Fruit fly (Drosophila melanogaster) whole organism, prepupa: Measurements from ENCODE around the gene CG4829.

Experiments used
- CG10631 ChIP-seq: fragments of 200-800 bp; sonication (Bioruptor generic); optimal IDR thresholded peaks from 2 replicates; lab custom pipeline; 2016; ENCODE audit warnings: missing biosample characterization, missing genetic modification characterization
- CG10669 ChIP-seq: fragments of 200-800 bp; sonication (Bioruptor generic); optimal IDR thresholded peaks from 3 replicates; lab custom pipeline; 2018; ENCODE audit warnings: missing biosample characterization, mild to moderate bottlenecking, missing genetic modification characterization, moderate library complexity
- CG11294 ChIP-seq: fragments of 200-800 bp; sonication (Bioruptor generic); IDR thresholded peaks from 2 replicates; pipeline ENCODE4 v1.3.6; 2022; ENCODE audit warnings: missing biosample characterization, missing genetic modification characterization
- CG11762 ChIP-seq: fragments of 200-800 bp; sonication (Bioruptor generic); optimal IDR thresholded peaks from 3 replicates; lab custom pipeline; 2016; ENCODE audit warnings: missing biosample characterization, missing genetic modification characterization; ENCODE audit not compliant: insufficient read depth
- CG15336 ChIP-seq: fragments of 200-800 bp; sonication (Bioruptor generic); IDR thresholded peaks from 2 replicates; pipeline ENCODE4 v1.3.6; 2022; ENCODE audit warnings: missing biosample characterization, missing genetic modification characterization
- CG3032 ChIP-seq: fragments of 200-800 bp; optimal IDR thresholded peaks from 2 replicates; lab custom pipeline; 2019; ENCODE audit warnings: missing biosample characterization, mild to moderate bottlenecking, missing genetic modification characterization, moderate library complexity
- CG31627 ChIP-seq: fragments of 200-800 bp; sonication (Bioruptor generic); optimal IDR thresholded peaks from 3 replicates; lab custom pipeline; 2016; ENCODE audit warnings: missing biosample characterization, missing genetic modification characterization
- CG32006 ChIP-seq: fragments of 200-800 bp; sonication (Bioruptor generic); optimal IDR thresholded peaks from 3 replicates; lab custom pipeline; 2017; ENCODE audit warnings: missing biosample characterization, mild to moderate bottlenecking, missing genetic modification characterization
- CG34406 ChIP-seq: fragments of 200-800 bp; sonication (Bioruptor generic); optimal IDR thresholded peaks from 3 replicates; lab custom pipeline; 2016; ENCODE audit warnings: missing biosample characterization, missing genetic modification characterization
- CG3919 ChIP-seq: fragments of 200-800 bp; sonication (Bioruptor generic); optimal IDR thresholded peaks from 3 replicates; lab custom pipeline; 2016; ENCODE audit warnings: missing biosample characterization, missing genetic modification characterization
- CG4318 ChIP-seq: fragments of 200-800 bp; sonication (Bioruptor generic); optimal IDR thresholded peaks from 3 replicates; lab custom pipeline; 2017; ENCODE audit warnings: missing biosample characterization, mild to moderate bottlenecking, missing genetic modification characterization
- CG6163 ChIP-seq: fragments of 200-800 bp; sonication (Bioruptor generic); IDR thresholded peaks from 3 replicates; pipeline ENCODE4 v1.3.6; 2022; ENCODE audit warnings: missing biosample characterization, missing genetic modification characterization
- CG6808 ChIP-seq: fragments of 200-800 bp; sonication (Bioruptor generic); optimal IDR thresholded peaks from 3 replicates; lab custom pipeline; 2017; ENCODE audit warnings: missing biosample characterization, missing genetic modification characterization, mild to moderate bottlenecking, moderate library complexity, missing genetic modification reagents
- CG6854 ChIP-seq: fragments of 200-800 bp; sonication (Bioruptor generic); optimal IDR thresholded peaks from 2 replicates; lab custom pipeline; 2017; ENCODE audit warnings: missing biosample characterization, mild to moderate bottlenecking, missing genetic modification characterization
- CG7368 ChIP-seq: fragments of 200-800 bp; sonication (Bioruptor generic); optimal IDR thresholded peaks from 3 replicates; lab custom pipeline; 2016; ENCODE audit warnings: missing biosample characterization, missing genetic modification characterization
- CG8319 ChIP-seq: fragments of 200-800 bp; sonication (Bioruptor generic); optimal IDR thresholded peaks from 3 replicates; lab custom pipeline; 2016; ENCODE audit warnings: missing biosample characterization, missing genetic modification characterization
- CG9139 ChIP-seq: fragments of 200-800 bp; sonication (Bioruptor generic); optimal IDR thresholded peaks from 3 replicates; lab custom pipeline; 2017; ENCODE audit warnings: missing biosample characterization, mild to moderate bottlenecking, missing genetic modification characterization
- Eip75B ChIP-seq: fragments of 200-800 bp; sonication (Bioruptor generic); optimal IDR thresholded peaks from 3 replicates; lab custom pipeline; 2016; ENCODE audit warnings: missing biosample characterization, missing genetic modification characterization
- Eip78C ChIP-seq: fragments of 200-800 bp; sonication (Bioruptor generic); peaks from one replicate; lab custom pipeline; 2016; ENCODE audit warnings: missing biosample characterization, missing genetic modification characterization
- Eip93F ChIP-seq: fragments of 200-800 bp; sonication (Bioruptor generic); optimal IDR thresholded peaks from 2 replicates; lab custom pipeline; 2016; ENCODE audit warnings: missing biosample characterization, mild to moderate bottlenecking, missing genetic modification characterization
- Ets96B ChIP-seq: fragments of 200-800 bp; optimal IDR thresholded peaks from 2 replicates; lab custom pipeline; 2019; ENCODE audit warnings: missing biosample characterization, mild to moderate bottlenecking, missing genetic modification characterization, moderate library complexity
- Hr39 ChIP-seq: fragments of 200-800 bp; sonication (Bioruptor generic); optimal IDR thresholded peaks from 2 replicates; lab custom pipeline; 2016; ENCODE audit warnings: missing biosample characterization, missing genetic modification characterization
- Hr4 ChIP-seq: fragments of 200-800 bp; sonication (Bioruptor generic); optimal IDR thresholded peaks from 3 replicates; lab custom pipeline; 2016; ENCODE audit warnings: missing biosample characterization, missing genetic modification characterization
- OdsH ChIP-seq: fragments of 200-800 bp; sonication (Bioruptor generic); optimal IDR thresholded peaks from 3 replicates; lab custom pipeline; 2016; ENCODE audit warnings: missing biosample characterization, missing genetic modification characterization
- Smox ChIP-seq: fragments of 200-800 bp; sonication (Bioruptor generic); optimal IDR thresholded peaks from 3 replicates; lab custom pipeline; 2016; ENCODE audit warnings: missing biosample characterization, missing genetic modification characterization
- Sox102F ChIP-seq: fragments of 200-800 bp; sonication (Bioruptor generic); optimal IDR thresholded peaks from 2 replicates; lab custom pipeline; 2016; ENCODE audit warnings: missing biosample characterization, mild to moderate bottlenecking, missing genetic modification characterization
- Sox14 ChIP-seq: fragments of 200-800 bp; sonication (Bioruptor generic); optimal IDR thresholded peaks from 3 replicates; lab custom pipeline; 2016; ENCODE audit warnings: missing biosample characterization, missing genetic modification characterization
- achi ChIP-seq: fragments of 200-800 bp; sonication (Bioruptor generic); optimal IDR thresholded peaks from 3 replicates; lab custom pipeline; 2016; ENCODE audit warnings: missing biosample characterization, missing genetic modification characterization
- acj6 ChIP-seq: fragments of 200-800 bp; sonication (Bioruptor generic); optimal IDR thresholded peaks from 3 replicates; lab custom pipeline; 2016; ENCODE audit warnings: missing biosample characterization, missing genetic modification characterization
- dac ChIP-seq: fragments of 200-800 bp; sonication (Bioruptor generic); optimal IDR thresholded peaks from 2 replicates; lab custom pipeline; 2017; ENCODE audit warnings: missing biosample characterization, mild to moderate bottlenecking, missing genetic modification characterization
- dsx ChIP-seq: fragments of 200-800 bp; optimal IDR thresholded peaks from 3 replicates; lab custom pipeline; 2019; ENCODE audit warnings: missing biosample characterization, mild to moderate bottlenecking, missing genetic modification characterization, moderate library complexity; ENCODE audit not compliant: poor library complexity, severe bottlenecking
- eg ChIP-seq: fragments of 200-800 bp; sonication (Bioruptor generic); IDR thresholded peaks from 3 replicates; pipeline ENCODE4 v1.3.6; 2022; ENCODE audit warnings: missing biosample characterization, missing genetic modification characterization
- esn ChIP-seq: fragments of 200-800 bp; sonication (Bioruptor generic); optimal IDR thresholded peaks from 2 replicates; lab custom pipeline; 2016; ENCODE audit warnings: missing biosample characterization, mild to moderate bottlenecking, missing genetic modification characterization, moderate library complexity
- fd59A ChIP-seq: fragments of 200-800 bp; sonication (Bioruptor generic); optimal IDR thresholded peaks from 2 replicates; lab custom pipeline; 2017; ENCODE audit warnings: missing biosample characterization, mild to moderate bottlenecking, missing genetic modification characterization, missing genetic modification reagents
- fkh ChIP-seq: fragments of 200-800 bp; sonication (Bioruptor generic); optimal IDR thresholded peaks from 3 replicates; lab custom pipeline; 2017; ENCODE audit warnings: missing biosample characterization, mild to moderate bottlenecking, missing genetic modification characterization, moderate library complexity
- lz ChIP-seq: fragments of 200-800 bp; sonication (Bioruptor generic); optimal IDR thresholded peaks from 3 replicates; lab custom pipeline; 2016; ENCODE audit warnings: missing biosample characterization, missing genetic modification characterization
- net ChIP-seq: fragments of 200-800 bp; sonication (Bioruptor generic); optimal IDR thresholded peaks from 3 replicates; lab custom pipeline; 2016; ENCODE audit warnings: missing biosample characterization, missing genetic modification characterization
- salr ChIP-seq, 2 experiments: fragments of 200-800 bp; sonication (Bioruptor generic); optimal IDR thresholded peaks; 3 replicates each; lab custom pipeline; 2016 to 2018; ENCODE audit warnings: missing biosample characterization in 2 of 2, missing genetic modification characterization in 2 of 2, mild to moderate bottlenecking in 1 of 2
- ss ChIP-seq, 2 experiments: fragments of 200-800 bp; sonication (Bioruptor generic); optimal IDR thresholded peaks; 2 replicates in 1 of 2; 3 replicates in 1 of 2; lab custom pipeline; 2017 to 2018; ENCODE audit warnings: mild to moderate bottlenecking in 2 of 2, missing biosample characterization in 2 of 2, missing genetic modification characterization in 2 of 2, moderate library complexity in 1 of 2
- svp ChIP-seq: fragments of 200-800 bp; sonication (Bioruptor generic); peaks from one replicate; lab custom pipeline; 2016; ENCODE audit warnings: missing biosample characterization, missing genetic modification characterization
- vri ChIP-seq: fragments of 200-800 bp; sonication (Bioruptor generic); optimal IDR thresholded peaks from 3 replicates; lab custom pipeline; 2016; ENCODE audit warnings: missing biosample characterization, mild to moderate bottlenecking, missing genetic modification characterization

CG4829 gene

dm6 chrX:16778138-16778672, 33.3 kb upstream of the CG4829 start (continued):
- TF ChIP-seq CG6808 (no peak), Eip78C (GFP tag; lab: Kevin White, UChicago) (peak; percentile 76), fd59A (GFP tag; lab: Kevin White, UChicago) (no peak), CG8319 (GFP tag; lab: Kevin White, UChicago) (no peak), CG6854 (GFP tag; lab: Kevin White, UChicago) (no peak), vri (GFP tag; lab: Kevin White, UChicago) (no peak), ss (GFP tag; optimal IDR thresholded peaks at IDR 0.05; lab: Kevin White, UChicago) (no peak), eg (GFP tag; lab: Robert Waterston, UW) (peak; percentile 28; the same call in 1 of the 3 replicates), salr (GFP tag; optimal IDR thresholded peaks at IDR 0.05; lab: Kevin White, UChicago) (peak in 1 of 2 experiments; percentile 0), dac (no peak), CG11762 (no peak), CG3032 (tag; lab: Kevin White, UChicago) (peak; percentile 3), CG15336 (GFP tag; lab: Robert Waterston, UW) (no peak), CG11294 (GFP tag; lab: Robert Waterston, UW) (no peak), acj6 (GFP tag; lab: Kevin White, UChicago) (no peak), Ets96B (tag; lab: Kevin White, UChicago) (peak; percentile 3), CG32006 (peak; percentile 56), CG10669 (GFP tag; lab: Kevin White, UChicago) (peak; percentile 13)

dm6 chrX:16780244-16780643, 31.3 kb upstream of the CG4829 start:
- TF ChIP-seq Smox (no peak), CG31627 (GFP tag; lab: Kevin White, UChicago) (no peak), fkh (peak; percentile 17), CG11762 (no peak)

- TF ChIP-seq CG32006 (peak; percentile 35), CG11294 (GFP tag; lab: Robert Waterston, UW) (no peak), Hr4 (GFP tag; lab: Kevin White, UChicago) (peak; percentile 8), svp (no peak), dsx (no peak), CG6163 (GFP tag; lab: Robert Waterston, UW) (0 out of 3 replicates have a peak, but pooled peaks have one; percentile 7), CG15336 (GFP tag; lab: Robert Waterston, UW) (peak; percentile 40; the same call in 1 of the 2 replicates), Eip78C (GFP tag; lab: Kevin White, UChicago) (peak; percentile 57), eg (GFP tag; lab: Robert Waterston, UW) (peak; percentile 42)
Measured at dm6 chrX:16781055-16781454, 30.4 kb upstream of the CG4829 start.

dm6 chrX:16782175-16782916, 29.2 kb upstream of the CG4829 start:
- TF ChIP-seq Smox (no peak), CG6808 (no peak), CG9139 (no peak), CG31627 (GFP tag; lab: Kevin White, UChicago) (no peak), lz (GFP tag; lab: Kevin White, UChicago) (no peak), Ets96B (tag; lab: Kevin White, UChicago) (no peak), Hr39 (GFP tag; lab: Kevin White, UChicago) (no peak), CG3919 (GFP tag; lab: Kevin White, UChicago) (peak; percentile 31), CG3032 (tag; lab: Kevin White, UChicago) (peak; percentile 5), fd59A (GFP tag; lab: Kevin White, UChicago) (no peak), Sox102F (GFP tag; lab: Kevin White, UChicago) (no peak), CG7368 (peak; percentile 20), CG4318 (GFP tag; lab: Kevin White, UChicago) (no peak), CG11294 (GFP tag; lab: Robert Waterston, UW) (peak; percentile 43; the same call in 1 of the 2 replicates), CG6854 (GFP tag; lab: Kevin White, UChicago) (no peak), CG6163 (GFP tag; lab: Robert Waterston, UW) (peak; percentile 75), fkh (peak; percentile 55), CG10669 (GFP tag; lab: Kevin White, UChicago) (peak; percentile 22), esn (GFP tag; lab: Kevin White, UChicago) (peak; percentile 7), achi (GFP tag; lab: Kevin White, UChicago) (peak; percentile 53), CG15336 (GFP tag; lab: Robert Waterston, UW) (peak; percentile 71), CG11762 (peak; percentile 52), CG10631 (GFP tag; lab: Kevin White, UChicago) (peak; percentile 5), Sox14 (GFP tag; lab: Kevin White, UChicago) (peak; percentile 14), CG34406 (GFP tag; lab: Kevin White, UChicago) (no peak), net (GFP tag; lab: Kevin White, UChicago) (peak; percentile 51), OdsH (GFP tag; lab: Kevin White, UChicago) (peak; percentile 60), ss (GFP tag; optimal IDR thresholded peaks at IDR 0.05; lab: Kevin White, UChicago) (no peak), Eip93F (GFP tag; lab: Kevin White, UChicago) (no peak), Eip75B (GFP tag; lab: Kevin White, UChicago) (no peak)
